Fruit fly (Drosophila melanogaster) whole organism, prepupa: ENCODE measurements around the gene Son.

Experiments
- CG10631 ChIP-seq: fragments of 200-800 bp; sonication (Bioruptor generic); optimal IDR thresholded peaks from 2 replicates; lab custom pipeline; 2016; ENCODE audit warnings: missing biosample characterization, missing genetic modification characterization
- CG11294 ChIP-seq: fragments of 200-800 bp; sonication (Bioruptor generic); IDR thresholded peaks from 2 replicates; pipeline ENCODE4 v1.3.6; 2022; ENCODE audit warnings: missing biosample characterization, missing genetic modification characterization
- CG11762 ChIP-seq: fragments of 200-800 bp; sonication (Bioruptor generic); optimal IDR thresholded peaks from 3 replicates; lab custom pipeline; 2016; ENCODE audit warnings: missing biosample characterization, missing genetic modification characterization; ENCODE audit not compliant: insufficient read depth
- CG1621 ChIP-seq: fragments of 200-800 bp; sonication (Bioruptor generic); optimal IDR thresholded peaks from 3 replicates; lab custom pipeline; 2018; ENCODE audit warnings: missing biosample characterization, mild to moderate bottlenecking, missing genetic modification characterization
- CG16779 ChIP-seq: fragments of 200-800 bp; sonication (Bioruptor generic); optimal IDR thresholded peaks from 3 replicates; lab custom pipeline; 2017; ENCODE audit warnings: missing biosample characterization, mild to moderate bottlenecking, missing genetic modification characterization
- CG3032 ChIP-seq: fragments of 200-800 bp; optimal IDR thresholded peaks from 2 replicates; lab custom pipeline; 2019; ENCODE audit warnings: missing biosample characterization, mild to moderate bottlenecking, missing genetic modification characterization, moderate library complexity
- CG31627 ChIP-seq: fragments of 200-800 bp; sonication (Bioruptor generic); optimal IDR thresholded peaks from 3 replicates; lab custom pipeline; 2016; ENCODE audit warnings: missing biosample characterization, missing genetic modification characterization
- CG32006 ChIP-seq: fragments of 200-800 bp; sonication (Bioruptor generic); optimal IDR thresholded peaks from 3 replicates; lab custom pipeline; 2017; ENCODE audit warnings: missing biosample characterization, mild to moderate bottlenecking, missing genetic modification characterization
- CG34406 ChIP-seq: fragments of 200-800 bp; sonication (Bioruptor generic); optimal IDR thresholded peaks from 3 replicates; lab custom pipeline; 2016; ENCODE audit warnings: missing biosample characterization, missing genetic modification characterization
- CG3919 ChIP-seq: fragments of 200-800 bp; sonication (Bioruptor generic); optimal IDR thresholded peaks from 3 replicates; lab custom pipeline; 2016; ENCODE audit warnings: missing biosample characterization, missing genetic modification characterization
- CG4318 ChIP-seq: fragments of 200-800 bp; sonication (Bioruptor generic); optimal IDR thresholded peaks from 3 replicates; lab custom pipeline; 2017; ENCODE audit warnings: missing biosample characterization, mild to moderate bottlenecking, missing genetic modification characterization
- CG6163 ChIP-seq: fragments of 200-800 bp; sonication (Bioruptor generic); IDR thresholded peaks from 3 replicates; pipeline ENCODE4 v1.3.6; 2022; ENCODE audit warnings: missing biosample characterization, missing genetic modification characterization
- CG6276 ChIP-seq: fragments of 200-800 bp; sonication (Bioruptor generic); optimal IDR thresholded peaks from 2 replicates; lab custom pipeline; 2017; ENCODE audit warnings: missing biosample characterization, mild to moderate bottlenecking, missing genetic modification characterization
- CG6792 ChIP-seq: fragments of 200-800 bp; sonication (Bioruptor generic); optimal IDR thresholded peaks from 3 replicates; lab custom pipeline; 2016; ENCODE audit warnings: missing biosample characterization, missing genetic modification characterization
- CG6854 ChIP-seq: fragments of 200-800 bp; sonication (Bioruptor generic); optimal IDR thresholded peaks from 2 replicates; lab custom pipeline; 2017; ENCODE audit warnings: missing biosample characterization, mild to moderate bottlenecking, missing genetic modification characterization
- CG7368 ChIP-seq: fragments of 200-800 bp; sonication (Bioruptor generic); optimal IDR thresholded peaks from 3 replicates; lab custom pipeline; 2016; ENCODE audit warnings: missing biosample characterization, missing genetic modification characterization
- CG8119 ChIP-seq: fragments of 200-800 bp; sonication (Bioruptor generic); IDR thresholded peaks from 3 replicates; pipeline ENCODE4 v1.3.6; 2022; ENCODE audit warnings: missing biosample characterization, missing genetic modification characterization
- CG8319 ChIP-seq: fragments of 200-800 bp; sonication (Bioruptor generic); optimal IDR thresholded peaks from 3 replicates; lab custom pipeline; 2016; ENCODE audit warnings: missing biosample characterization, missing genetic modification characterization
- CG8632 ChIP-seq: fragments of 200-800 bp; sonication (Bioruptor generic); optimal IDR thresholded peaks from 3 replicates; lab custom pipeline; 2016; ENCODE audit warnings: missing biosample characterization, missing genetic modification characterization
- CG9139 ChIP-seq: fragments of 200-800 bp; sonication (Bioruptor generic); optimal IDR thresholded peaks from 3 replicates; lab custom pipeline; 2017; ENCODE audit warnings: missing biosample characterization, mild to moderate bottlenecking, missing genetic modification characterization
- Eip75B ChIP-seq: fragments of 200-800 bp; sonication (Bioruptor generic); optimal IDR thresholded peaks from 3 replicates; lab custom pipeline; 2016; ENCODE audit warnings: missing biosample characterization, missing genetic modification characterization
- Eip78C ChIP-seq: fragments of 200-800 bp; sonication (Bioruptor generic); peaks from one replicate; lab custom pipeline; 2016; ENCODE audit warnings: missing biosample characterization, missing genetic modification characterization
- Eip93F ChIP-seq: fragments of 200-800 bp; sonication (Bioruptor generic); optimal IDR thresholded peaks from 2 replicates; lab custom pipeline; 2016; ENCODE audit warnings: missing biosample characterization, mild to moderate bottlenecking, missing genetic modification characterization
- Ets21C ChIP-seq: fragments of 200-800 bp; sonication (Bioruptor generic); optimal IDR thresholded peaks from 3 replicates; lab custom pipeline; 2016; ENCODE audit warnings: missing biosample characterization, missing genetic modification characterization
- Ets96B ChIP-seq: fragments of 200-800 bp; optimal IDR thresholded peaks from 2 replicates; lab custom pipeline; 2019; ENCODE audit warnings: missing biosample characterization, mild to moderate bottlenecking, missing genetic modification characterization, moderate library complexity
- Gug ChIP-seq: fragments of 200-800 bp; sonication (Bioruptor generic); IDR thresholded peaks from 2 replicates; pipeline ENCODE4 v1.3.6; 2022; ENCODE audit warnings: missing biosample characterization, missing genetic modification characterization
- Hr38 ChIP-seq: sonication (Bioruptor generic); optimal IDR thresholded peaks from 2 replicates; lab custom pipeline; 2016; ENCODE audit warnings: missing biosample characterization, missing genetic modification characterization
- Hr39 ChIP-seq: fragments of 200-800 bp; sonication (Bioruptor generic); optimal IDR thresholded peaks from 2 replicates; lab custom pipeline; 2016; ENCODE audit warnings: missing biosample characterization, missing genetic modification characterization
- Hr4 ChIP-seq: fragments of 200-800 bp; sonication (Bioruptor generic); optimal IDR thresholded peaks from 3 replicates; lab custom pipeline; 2016; ENCODE audit warnings: missing biosample characterization, missing genetic modification characterization
- Lpt ChIP-seq: fragments of 200-800 bp; sonication (Bioruptor generic); optimal IDR thresholded peaks from 3 replicates; lab custom pipeline; 2016; ENCODE audit warnings: missing biosample characterization, missing genetic modification characterization
- Met ChIP-seq: fragments of 200-800 bp; sonication (Bioruptor generic); optimal IDR thresholded peaks from 3 replicates; lab custom pipeline; 2016; ENCODE audit warnings: missing biosample characterization, missing genetic modification characterization
- Sox102F ChIP-seq: fragments of 200-800 bp; sonication (Bioruptor generic); optimal IDR thresholded peaks from 2 replicates; lab custom pipeline; 2016; ENCODE audit warnings: missing biosample characterization, mild to moderate bottlenecking, missing genetic modification characterization
- Sox14 ChIP-seq: fragments of 200-800 bp; sonication (Bioruptor generic); optimal IDR thresholded peaks from 3 replicates; lab custom pipeline; 2016; ENCODE audit warnings: missing biosample characterization, missing genetic modification characterization
- Sox15 ChIP-seq: fragments of 200-800 bp; sonication (Bioruptor generic); optimal IDR thresholded peaks from 3 replicates; lab custom pipeline; 2016; ENCODE audit warnings: missing biosample characterization, missing genetic modification characterization
- achi ChIP-seq: fragments of 200-800 bp; sonication (Bioruptor generic); optimal IDR thresholded peaks from 3 replicates; lab custom pipeline; 2016; ENCODE audit warnings: missing biosample characterization, missing genetic modification characterization
- acj6 ChIP-seq: fragments of 200-800 bp; sonication (Bioruptor generic); optimal IDR thresholded peaks from 3 replicates; lab custom pipeline; 2016; ENCODE audit warnings: missing biosample characterization, missing genetic modification characterization
- cyc ChIP-seq: fragments of 200-800 bp; sonication (Bioruptor generic); optimal IDR thresholded peaks from 3 replicates; lab custom pipeline; 2016; ENCODE audit warnings: missing biosample characterization, missing genetic modification characterization
- dsx ChIP-seq: fragments of 200-800 bp; optimal IDR thresholded peaks from 3 replicates; lab custom pipeline; 2019; ENCODE audit warnings: missing biosample characterization, mild to moderate bottlenecking, missing genetic modification characterization, moderate library complexity; ENCODE audit not compliant: poor library complexity, severe bottlenecking
- eg ChIP-seq: fragments of 200-800 bp; sonication (Bioruptor generic); IDR thresholded peaks from 3 replicates; pipeline ENCODE4 v1.3.6; 2022; ENCODE audit warnings: missing biosample characterization, missing genetic modification characterization
- fd59A ChIP-seq: fragments of 200-800 bp; sonication (Bioruptor generic); optimal IDR thresholded peaks from 2 replicates; lab custom pipeline; 2017; ENCODE audit warnings: missing biosample characterization, mild to moderate bottlenecking, missing genetic modification characterization, missing genetic modification reagents
- fd85E ChIP-seq: fragments of 200-800 bp; sonication (Bioruptor generic); optimal IDR thresholded peaks from 3 replicates; lab custom pipeline; 2016; ENCODE audit warnings: missing biosample characterization, missing genetic modification characterization
- fkh ChIP-seq: fragments of 200-800 bp; sonication (Bioruptor generic); optimal IDR thresholded peaks from 3 replicates; lab custom pipeline; 2017; ENCODE audit warnings: missing biosample characterization, mild to moderate bottlenecking, missing genetic modification characterization, moderate library complexity
- lz ChIP-seq: fragments of 200-800 bp; sonication (Bioruptor generic); optimal IDR thresholded peaks from 3 replicates; lab custom pipeline; 2016; ENCODE audit warnings: missing biosample characterization, missing genetic modification characterization
- net ChIP-seq: fragments of 200-800 bp; sonication (Bioruptor generic); optimal IDR thresholded peaks from 3 replicates; lab custom pipeline; 2016; ENCODE audit warnings: missing biosample characterization, missing genetic modification characterization
- pdm3 ChIP-seq: fragments of 200-800 bp; sonication (Bioruptor generic); optimal IDR thresholded peaks from 3 replicates; lab custom pipeline; 2016; ENCODE audit warnings: missing biosample characterization, missing genetic modification characterization
- spab ChIP-seq: fragments of 200-800 bp; sonication (Bioruptor generic); optimal IDR thresholded peaks from 2 replicates; lab custom pipeline; 2017; ENCODE audit warnings: missing biosample characterization, mild to moderate bottlenecking, missing genetic modification characterization, missing genetic modification reagents
- ss ChIP-seq, 2 experiments: fragments of 200-800 bp; sonication (Bioruptor generic); optimal IDR thresholded peaks; 2 replicates in 1 of 2; 3 replicates in 1 of 2; lab custom pipeline; 2017 to 2018; ENCODE audit warnings: mild to moderate bottlenecking in 2 of 2, missing biosample characterization in 2 of 2, missing genetic modification characterization in 2 of 2, moderate library complexity in 1 of 2
- svp ChIP-seq: fragments of 200-800 bp; sonication (Bioruptor generic); peaks from one replicate; lab custom pipeline; 2016; ENCODE audit warnings: missing biosample characterization, missing genetic modification characterization
- topi ChIP-seq: fragments of 200-800 bp; sonication (Bioruptor generic); optimal IDR thresholded peaks from 3 replicates; lab custom pipeline; 2016; ENCODE audit warnings: missing biosample characterization, missing genetic modification characterization
- vri ChIP-seq: fragments of 200-800 bp; sonication (Bioruptor generic); optimal IDR thresholded peaks from 3 replicates; lab custom pipeline; 2016; ENCODE audit warnings: missing biosample characterization, mild to moderate bottlenecking, missing genetic modification characterization

Son gene

DNA sequence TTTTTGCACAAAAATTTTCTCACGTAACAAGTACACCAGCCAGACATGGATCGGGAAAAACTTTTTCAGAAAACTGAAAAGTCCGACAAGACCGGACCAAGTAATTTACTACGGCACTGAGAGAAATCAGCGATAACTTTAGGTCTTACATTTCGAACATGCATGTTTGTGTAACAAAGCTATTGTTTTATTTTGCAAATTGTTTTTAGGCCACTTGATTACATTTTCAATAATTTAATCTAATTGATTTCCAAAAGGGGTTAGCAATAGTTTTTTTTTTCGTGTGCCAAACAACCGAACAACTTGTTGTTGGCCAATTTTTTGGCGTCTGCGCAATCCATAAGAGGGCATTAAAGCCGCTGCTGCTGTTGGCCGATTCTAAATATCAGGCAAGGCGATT, 35.3 kb downstream of the Son start (continued):
- peak; percentile 78 for TF ChIP-seq Eip93F (GFP tag; lab: Kevin White, UChicago)
- TF ChIP-seq Lpt (GFP tag; lab: Kevin White, UChicago): peak; percentile 80
- peak; percentile 76 for TF ChIP-seq CG10631 (GFP tag; lab: Kevin White, UChicago)
- peak; percentile 87 for TF ChIP-seq Eip75B (GFP tag; lab: Kevin White, UChicago)
- peak; percentile 32 for TF ChIP-seq spab (GFP tag; lab: Kevin White, UChicago)
- TF ChIP-seq eg (GFP tag; lab: Robert Waterston, UW): peak; percentile 96
- peak; percentile 41 for TF ChIP-seq Ets96B (tag; lab: Kevin White, UChicago)
- peak; percentile 78 for TF ChIP-seq Ets21C

- TF ChIP-seq Met (GFP tag; lab: Kevin White, UChicago) (peak; percentile 37), eg (GFP tag; lab: Robert Waterston, UW) (peak; percentile 96), net (GFP tag; lab: Kevin White, UChicago) (peak; percentile 72), fd85E (no peak), acj6 (GFP tag; lab: Kevin White, UChicago) (peak; percentile 62), lz (GFP tag; lab: Kevin White, UChicago) (peak; percentile 45), CG34406 (GFP tag; lab: Kevin White, UChicago) (peak; percentile 41), CG8632 (GFP tag; lab: Kevin White, UChicago) (peak; percentile 34), CG4318 (GFP tag; lab: Kevin White, UChicago) (no peak), Lpt (GFP tag; lab: Kevin White, UChicago) (peak; percentile 76), CG6854 (GFP tag; lab: Kevin White, UChicago) (no peak), cyc (peak; percentile 66), Hr38 (no peak), Hr39 (GFP tag; lab: Kevin White, UChicago) (peak; percentile 53), Sox14 (peak; percentile 63), CG3919 (GFP tag; lab: Kevin White, UChicago) (peak; percentile 84), vri (GFP tag; lab: Kevin White, UChicago) (no peak), CG16779 (tag; lab: Kevin White, UChicago) (peak; percentile 34), Gug (peak; percentile 89), Ets96B (tag; lab: Kevin White, UChicago) (peak; percentile 25), Hr4 (GFP tag; lab: Kevin White, UChicago) (peak; percentile 78), svp (peak; percentile 54), CG8119 (GFP tag; lab: Robert Waterston, UW) (peak; percentile 87), ss (GFP tag; optimal IDR thresholded peaks at IDR 0.05; lab: Kevin White, UChicago) (no peak), dsx (GFP tag; lab: Kevin White, UChicago) (peak; percentile 29), Sox15 (peak; percentile 13), CG3032 (tag; lab: Kevin White, UChicago) (peak; percentile 35), CG7368 (peak; percentile 43), pdm3 (GFP tag; lab: Kevin White, UChicago) (peak; percentile 66), CG11294 (GFP tag; lab: Robert Waterston, UW) (peak; percentile 90), CG6163 (peak; percentile 93), Ets21C (no peak), CG10631 (GFP tag; lab: Kevin White, UChicago) (peak; percentile 61), Sox102F (GFP tag; lab: Kevin White, UChicago) (peak; percentile 9), CG9139 (GFP tag; lab: Kevin White, UChicago) (peak; percentile 1), CG6792 (GFP tag; lab: Kevin White, UChicago) (peak; percentile 41), CG11762 (GFP tag; lab: Kevin White, UChicago) (peak; percentile 67), Eip78C (peak; percentile 94), fd59A (GFP tag; lab: Kevin White, UChicago) (peak; percentile 18), topi (GFP tag; lab: Kevin White, UChicago) (peak; percentile 46), CG8319 (peak; percentile 34), CG6276 (GFP tag; lab: Kevin White, UChicago) (peak; percentile 80), achi (GFP tag; lab: Kevin White, UChicago) (peak; percentile 55), spab (GFP tag; lab: Kevin White, UChicago) (peak; percentile 21), CG31627 (peak; percentile 56), CG1621 (tag; lab: Kevin White, UChicago) (no peak), CG32006 (GFP tag; lab: Kevin White, UChicago) (peak; percentile 85), fkh (GFP tag; lab: Kevin White, UChicago) (peak; percentile 9)
Measured at dm6 chr3R:9618331-9618730, 40.5 kb downstream of the Son start.
